Worm (Caenorhabditis elegans): ENCODE results near the gene ZK938.12.

ZK938.12 gene

ce11 chrII:9807519-9807972 is 23.6 kb upstream of the ZK938.12 start, which contains the start of gene cyp-13A8:
cyp-13A8 (minus strand) TSS chrII:9807569.
- TF ChIP-seq ceh-48 (tag; optimal IDR thresholded peaks at IDR 0.05): no peak
- TF ChIP-seq elt-2 (tag; optimal IDR thresholded peaks at IDR 0.05): peak; percentile 32

- TF ChIP-seq unc-3 (GFP tag; conservative IDR thresholded peaks at IDR 0.05) (no peak), unc-3 (tag; optimal IDR thresholded peaks at IDR 0.05) (no peak), C08G9.2 (tag; optimal IDR thresholded peaks at IDR 0.05) (no peak), rnt-1 (tag; optimal IDR thresholded peaks at IDR 0.05) (no peak), odd-2 (tag; optimal IDR thresholded peaks at IDR 0.05) (no peak), ceh-24 (tag; optimal IDR thresholded peaks at IDR 0.05) (no peak), zip-5 (tag; optimal IDR thresholded peaks at IDR 0.05) (no peak), ceh-34 (tag; optimal IDR thresholded peaks at IDR 0.05) (no peak), ceh-18 (tag; optimal IDR thresholded peaks at IDR 0.05) (no peak), sox-2 (GFP tag; IDR thresholded peaks at IDR 0.05) (no peak), pag-3 (tag; optimal IDR thresholded peaks at IDR 0.05; ENCODE audit: borderline replicate concordance) (no peak), ceh-14 (tag; optimal IDR thresholded peaks at IDR 0.05) (no peak)
These were observed 4.2 kb upstream of the ZK938.12 start for ce11 chrII:9826946-9827345.

ce11 chrII:9827852-9828251 is 3.3 kb upstream of the ZK938.12 start, which contains the start of gene eyg-1:
eyg-1 (minus strand) TSS chrII:9827952.
- TF ChIP-seq C38D4.7 (GFP tag; optimal IDR thresholded peaks at IDR 0.05): no peak
- TF ChIP-seq tbx-7 (tag; optimal IDR thresholded peaks at IDR 0.05): no peak
- TF ChIP-seq odd-2 (tag; optimal IDR thresholded peaks at IDR 0.05): no peak
- no peak for TF ChIP-seq ceh-48 (tag; optimal IDR thresholded peaks at IDR 0.05)
- TF ChIP-seq npax-4 (tag; optimal IDR thresholded peaks at IDR 0.05): no peak

- TF ChIP-seq rnt-1 (tag; optimal IDR thresholded peaks at IDR 0.05) (no peak), lim-6 (tag; optimal IDR thresholded peaks at IDR 0.05) (no peak), ref-2 (tag; optimal IDR thresholded peaks at IDR 0.05) (no peak), ceh-34 (tag; optimal IDR thresholded peaks at IDR 0.05) (peak; percentile 69), odd-2 (tag; optimal IDR thresholded peaks at IDR 0.05) (no peak)
These were observed 2.6 kb upstream of the ZK938.12 start for ce11 chrII:9828502-9828901.

ce11 chrII:9829108-9829507 is 2.0 kb upstream of the ZK938.12 start, which contains the start of gene ZK938.1:
ZK938.1 (plus strand) TSS chrII:9829408.
- TF ChIP-seq fax-1 (tag; optimal IDR thresholded peaks at IDR 0.05) (no peak), tbx-7 (tag; optimal IDR thresholded peaks at IDR 0.05) (no peak), ets-4 (tag; optimal IDR thresholded peaks at IDR 0.05) (no peak)

ce11 chrII:9833855-9834254 is 2.7 kb downstream of the ZK938.12 start, which contains the start of gene ZK938.3:
ZK938.3 (minus strand) TSS chrII:9833955.
- peak; percentile 21 for TF ChIP-seq nhr-11 (tag; optimal IDR thresholded peaks at IDR 0.05)
- TF ChIP-seq fkh-6 (tag; optimal IDR thresholded peaks at IDR 0.05): no peak
- no peak for TF ChIP-seq sox-2 (GFP tag; IDR thresholded peaks at IDR 0.05)
- TF ChIP-seq ref-2 (tag; optimal IDR thresholded peaks at IDR 0.05): no peak
- TF ChIP-seq elt-4 (tag; optimal IDR thresholded peaks at IDR 0.05): no peak
- no peak for TF ChIP-seq madf-2 (tag; optimal IDR thresholded peaks at IDR 0.05)
- no peak for TF ChIP-seq C08G9.2 (tag; optimal IDR thresholded peaks at IDR 0.05)
- TF ChIP-seq pax-1 (tag; optimal IDR thresholded peaks at IDR 0.05): no peak

ce11 chrII:9834921-9835320 is 3.8 kb downstream of the ZK938.12 start, which contains the start of gene arrd-5:
arrd-5 (plus strand) TSS chrII:9835221.
- no peak for TF ChIP-seq ztf-16 (tag; optimal IDR thresholded peaks at IDR 0.05)
- TF ChIP-seq pag-3 (tag; optimal IDR thresholded peaks at IDR 0.05; ENCODE audit: borderline replicate concordance): no peak
- no peak for TF ChIP-seq hlh-13 (GFP tag; optimal IDR thresholded peaks at IDR 0.05)
- no peak for TF ChIP-seq ceh-31 (tag; optimal IDR thresholded peaks at IDR 0.05)
- no peak for TF ChIP-seq ttx-3 (tag; optimal IDR thresholded peaks at IDR 0.05)
- TF ChIP-seq eyg-1 (tag; optimal IDR thresholded peaks at IDR 0.05): no peak
- TF ChIP-seq ceh-34 (tag; optimal IDR thresholded peaks at IDR 0.05): no peak
- TF ChIP-seq elt-2 (tag; optimal IDR thresholded peaks at IDR 0.05): no peak
- TF ChIP-seq rnt-1 (tag; optimal IDR thresholded peaks at IDR 0.05): no peak
- no peak for TF ChIP-seq ceh-18 (tag; optimal IDR thresholded peaks at IDR 0.05)
- TF ChIP-seq sox-4 (tag; optimal IDR thresholded peaks at IDR 0.05): no peak
- TF ChIP-seq K02D7.2 (tag; optimal IDR thresholded peaks at IDR 0.05): no peak
- no peak for TF ChIP-seq unc-86 (tag; optimal IDR thresholded peaks at IDR 0.05)
- no peak for TF ChIP-seq pqm-1 (tag; optimal IDR thresholded peaks at IDR 0.05)
- TF ChIP-seq C08G9.2 (tag; optimal IDR thresholded peaks at IDR 0.05): no peak
- TF ChIP-seq ama-1 (optimal IDR thresholded peaks at IDR 0.05): no peak
- no peak for TF ChIP-seq hlh-6 (tag; optimal IDR thresholded peaks at IDR 0.05)
- TF ChIP-seq pax-1 (tag; optimal IDR thresholded peaks at IDR 0.05): no peak
- no peak for TF ChIP-seq tbx-2 (tag; optimal IDR thresholded peaks at IDR 0.05)
- no peak for TF ChIP-seq npax-4 (tag; optimal IDR thresholded peaks at IDR 0.05)

Measured in whole organism, late embryonic.